Fruit fly (Drosophila melanogaster) whole organism, embryonic: ENCODE data around the gene Cad88C.
A peak's percentile ranks its signal among the peaks of the same experiment; 100 is the strongest.

Experiments
- Abd-B ChIP-seq: fragments of 200-800 bp; sonication (Bioruptor generic); optimal IDR thresholded peaks from 2 replicates; lab custom pipeline; 2018; ENCODE audit warnings: missing biosample characterization, mild to moderate bottlenecking, missing genetic modification characterization, moderate library complexity
- Adf1 ChIP-seq: fragments of 200-800 bp; sonication (Bioruptor generic); IDR thresholded peaks from 2 replicates; pipeline ENCODE4 v1.3.6; 2022; ENCODE audit warnings: missing biosample characterization, missing genetic modification characterization
- Atf6 ChIP-seq: fragments of 200-800 bp; sonication (Bioruptor generic); IDR thresholded peaks from 2 replicates; pipeline ENCODE4 v1.3.6; 2022; ENCODE audit warnings: missing biosample characterization, missing genetic modification characterization
- Blimp-1 ChIP-seq: fragments of 200-800 bp; sonication (Bioruptor generic); optimal IDR thresholded peaks from 3 replicates; lab custom pipeline; 2018; ENCODE audit warnings: missing biosample characterization, missing genetic modification characterization, mild to moderate bottlenecking, moderate library complexity, missing genetic modification reagents
- Bteb2 ChIP-seq: fragments of 200-800 bp; sonication (Bioruptor generic); optimal IDR thresholded peaks from 2 replicates; lab custom pipeline; 2016; ENCODE audit warnings: missing biosample characterization, missing genetic modification characterization
- CG10431 ChIP-seq: fragments of 200-800 bp; sonication (Bioruptor generic); optimal IDR thresholded peaks from 3 replicates; lab custom pipeline; 2018; ENCODE audit warnings: missing biosample characterization, mild to moderate bottlenecking, missing genetic modification characterization
- CG11560 ChIP-seq: fragments of 200-800 bp; sonication (Bioruptor generic); IDR thresholded peaks from 3 replicates; pipeline ENCODE4 v1.3.6; 2022; ENCODE audit warnings: missing biosample characterization, missing genetic modification characterization
- CG12155 ChIP-seq: fragments of 200-800 bp; sonication (Bioruptor generic); optimal IDR thresholded peaks from 3 replicates; lab custom pipeline; 2016; ENCODE audit warnings: missing biosample characterization, missing genetic modification characterization
- CG12744 ChIP-seq: fragments of 200-800 bp; sonication (Bioruptor generic); optimal IDR thresholded peaks from 2 replicates; lab custom pipeline; 2016; ENCODE audit warnings: missing biosample characterization, missing genetic modification characterization
- CG12942 ChIP-seq: fragments of 200-800 bp; sonication (Bioruptor generic); optimal IDR thresholded peaks from 3 replicates; lab custom pipeline; 2016; ENCODE audit warnings: missing biosample characterization, missing genetic modification characterization
- CG13296 ChIP-seq: fragments of 200-800 bp; sonication (Bioruptor generic); optimal IDR thresholded peaks from 3 replicates; lab custom pipeline; 2018; ENCODE audit warnings: missing biosample characterization, mild to moderate bottlenecking, missing genetic modification characterization
- CG14965 ChIP-seq: fragments of 200-800 bp; sonication (Bioruptor generic); optimal IDR thresholded peaks from 2 replicates; lab custom pipeline; 2016; ENCODE audit warnings: missing biosample characterization, missing genetic modification characterization, borderline replicate concordance
- CG15011 ChIP-seq: fragments of 200-800 bp; sonication (Bioruptor generic); optimal IDR thresholded peaks from 3 replicates; lab custom pipeline; 2018; ENCODE audit warnings: missing biosample characterization, mild to moderate bottlenecking, missing genetic modification characterization
- CG18011 ChIP-seq: fragments of 200-800 bp; sonication (Bioruptor generic); optimal IDR thresholded peaks from 2 replicates; lab custom pipeline; 2017; ENCODE audit warnings: missing biosample characterization, missing genetic modification characterization, mild to moderate bottlenecking, moderate library complexity, missing genotype
- CG18619 ChIP-seq: fragments of 200-800 bp; sonication (Bioruptor generic); optimal IDR thresholded peaks from 3 replicates; lab custom pipeline; 2017; ENCODE audit warnings: missing biosample characterization, mild to moderate bottlenecking, missing genetic modification characterization
- CG18764 ChIP-seq: fragments of 200-800 bp; sonication (Bioruptor generic); optimal IDR thresholded peaks from 3 replicates; lab custom pipeline; 2016; ENCODE audit warnings: missing biosample characterization, missing genetic modification characterization
- CG2202 ChIP-seq: fragments of 200-800 bp; sonication (Bioruptor generic); optimal IDR thresholded peaks from 2 replicates; lab custom pipeline; 2018; ENCODE audit warnings: missing biosample characterization, mild to moderate bottlenecking, missing genetic modification characterization
- CG2678 ChIP-seq: fragments of 200-800 bp; sonication (Bioruptor generic); optimal IDR thresholded peaks from 3 replicates; lab custom pipeline; 2019; ENCODE audit warnings: missing biosample characterization, mild to moderate bottlenecking, missing genetic modification characterization, moderate library complexity
- CG43689 ChIP-seq: fragments of 200-800 bp; sonication (Bioruptor generic); IDR thresholded peaks from 2 replicates; pipeline ENCODE4 v1.3.6; 2022; ENCODE audit warnings: missing biosample characterization, missing genetic modification characterization
- CG4404 ChIP-seq: fragments of 200-800 bp; sonication (Bioruptor generic); IDR thresholded peaks from 2 replicates; pipeline ENCODE4 v1.3.6; 2022; ENCODE audit warnings: missing biosample characterization, missing genetic modification characterization
- CG6765 ChIP-seq: fragments of 200-800 bp; sonication (Bioruptor generic); optimal IDR thresholded peaks from 3 replicates; lab custom pipeline; 2017; ENCODE audit warnings: missing biosample characterization, mild to moderate bottlenecking, missing genetic modification characterization
- D19B ChIP-seq: fragments of 200-800 bp; sonication (Bioruptor generic); optimal IDR thresholded peaks from 2 replicates; lab custom pipeline; 2017; ENCODE audit warnings: missing biosample characterization, mild to moderate bottlenecking, missing genetic modification characterization
- Dll ChIP-seq: fragments of 200-800 bp; sonication (Bioruptor generic); IDR thresholded peaks from 4 replicates; pipeline ENCODE4 v1.3.6; 2022; ENCODE audit warnings: missing biosample characterization, missing genetic modification characterization; ENCODE audit not compliant: partially characterized antibody
- Drgx ChIP-seq: fragments of 200-800 bp; sonication (Bioruptor generic); IDR thresholded peaks from 2 replicates; pipeline ENCODE4 v1.3.6; 2022; ENCODE audit warnings: missing biosample characterization, missing genetic modification characterization
- ERR ChIP-seq: fragments of 200-800 bp; sonication (Bioruptor generic); optimal IDR thresholded peaks from 2 replicates; lab custom pipeline; 2016; ENCODE audit warnings: missing biosample characterization, missing genetic modification characterization
- Ets65A ChIP-seq: fragments of 200-800 bp; sonication (Bioruptor generic); peaks from one replicate; lab custom pipeline; 2016; ENCODE audit warnings: missing biosample characterization, missing genetic modification characterization
- Rfx ChIP-seq: fragments of 200-800 bp; sonication (Bioruptor generic); IDR thresholded peaks from 2 replicates; pipeline ENCODE4 v1.3.6; 2022; ENCODE audit warnings: missing biosample characterization, missing genetic modification characterization
- Tbp ChIP-seq: fragments of >200 bp; optimal IDR thresholded peaks from 2 replicates; lab custom pipeline; 2018; ENCODE audit warnings: missing biosample characterization, missing genetic modification characterization
- Xbp1 ChIP-seq: fragments of 200-800 bp; sonication (Bioruptor generic); optimal IDR thresholded peaks from 3 replicates; lab custom pipeline; 2016; ENCODE audit warnings: missing biosample characterization, mild to moderate bottlenecking, missing genetic modification characterization
- abd-A ChIP-seq: fragments of 200-800 bp; sonication (Bioruptor generic); optimal IDR thresholded peaks from 3 replicates; lab custom pipeline; 2019; ENCODE audit warnings: missing biosample characterization, mild to moderate bottlenecking, missing genetic modification characterization, moderate library complexity
- cg ChIP-seq: fragments of 200-800 bp; sonication (Bioruptor generic); optimal IDR thresholded peaks from 3 replicates; lab custom pipeline; 2019; ENCODE audit warnings: missing biosample characterization, mild to moderate bottlenecking, missing genetic modification characterization, moderate library complexity
- da ChIP-seq: fragments of 200-800 bp; sonication (Bioruptor generic); optimal IDR thresholded peaks from 2 replicates; lab custom pipeline; 2016; ENCODE audit warnings: missing biosample characterization, missing genetic modification characterization
- danr ChIP-seq: fragments of 200-800 bp; sonication (Bioruptor generic); IDR thresholded peaks from 2 replicates; pipeline ENCODE4 v1.3.6; 2022; ENCODE audit warnings: missing biosample characterization, missing genetic modification characterization
- emc ChIP-seq: fragments of 200-800 bp; sonication (Bioruptor generic); optimal IDR thresholded peaks from 2 replicates; lab custom pipeline; 2016; ENCODE audit warnings: missing biosample characterization, missing genetic modification characterization
- grau ChIP-seq: fragments of 200-800 bp; optimal IDR thresholded peaks from 3 replicates; lab custom pipeline; 2019; ENCODE audit warnings: missing biosample characterization, mild to moderate bottlenecking, missing genetic modification characterization, moderate library complexity
- lab ChIP-seq: fragments of 200-800 bp; sonication (Bioruptor generic); optimal IDR thresholded peaks from 3 replicates; lab custom pipeline; 2017; ENCODE audit warnings: missing biosample characterization, missing genetic modification characterization, mild to moderate bottlenecking, moderate library complexity, missing genetic modification reagents
- lmd ChIP-seq: fragments of 200-800 bp; sonication (Bioruptor generic); IDR thresholded peaks from 2 replicates; pipeline ENCODE4 v1.3.6; 2022; ENCODE audit warnings: missing biosample characterization, missing genetic modification characterization
- luna ChIP-seq: fragments of 200-800 bp; sonication (Bioruptor generic); optimal IDR thresholded peaks from 2 replicates; lab custom pipeline; 2016; ENCODE audit warnings: missing biosample characterization, missing genetic modification characterization
- maf-S ChIP-seq: fragments of 200-800 bp; sonication (Bioruptor generic); optimal IDR thresholded peaks from 2 replicates; lab custom pipeline; 2016; ENCODE audit warnings: missing biosample characterization, missing genetic modification characterization
- nerfin-1 ChIP-seq: fragments of 200-800 bp; sonication (Bioruptor generic); optimal IDR thresholded peaks from 3 replicates; lab custom pipeline; 2019; ENCODE audit warnings: missing biosample characterization, mild to moderate bottlenecking, missing genetic modification characterization, moderate library complexity
- nom ChIP-seq: fragments of 200-800 bp; sonication (Bioruptor generic); optimal IDR thresholded peaks from 2 replicates; lab custom pipeline; 2017; ENCODE audit warnings: missing biosample characterization, missing genetic modification characterization, mild to moderate bottlenecking, moderate library complexity, missing genetic modification reagents
- run ChIP-seq: fragments of 200-800 bp; sonication (Bioruptor generic); optimal IDR thresholded peaks from 3 replicates; lab custom pipeline; 2018; ENCODE audit warnings: missing biosample characterization, mild to moderate bottlenecking, missing genetic modification characterization
- sens ChIP-seq: fragments of 200-800 bp; sonication (Bioruptor generic); peaks from one replicate; lab custom pipeline; 2016; ENCODE audit warnings: missing biosample characterization, missing genetic modification characterization
- sob ChIP-seq: fragments of 200-800 bp; sonication (Bioruptor generic); IDR thresholded peaks from 2 replicates; pipeline ENCODE4 v1.3.6; 2022; ENCODE audit warnings: missing biosample characterization, missing genetic modification characterization
- sqz ChIP-seq: fragments of 200-800 bp; sonication (Bioruptor generic); optimal IDR thresholded peaks from 3 replicates; lab custom pipeline; 2018; ENCODE audit warnings: missing biosample characterization, mild to moderate bottlenecking, missing genetic modification characterization
- ssp ChIP-seq: fragments of 200-800 bp; sonication (Bioruptor generic); IDR thresholded peaks from 2 replicates; pipeline ENCODE4 v1.3.6; 2022; ENCODE audit warnings: missing biosample characterization, missing genetic modification characterization
- stwl ChIP-seq: fragments of 200-800 bp; sonication (Bioruptor generic); optimal IDR thresholded peaks from 3 replicates; lab custom pipeline; 2018; ENCODE audit warnings: missing biosample characterization, mild to moderate bottlenecking, missing genetic modification characterization, moderate library complexity
- tgo ChIP-seq: fragments of 200-800 bp; sonication (Bioruptor generic); IDR thresholded peaks from 3 replicates; pipeline ENCODE4 v1.3.6; 2022; ENCODE audit warnings: missing biosample characterization, missing genetic modification characterization
- vnd ChIP-seq: fragments of 200-800 bp; sonication (Bioruptor generic); IDR thresholded peaks from 3 replicates; pipeline ENCODE4 v1.3.6; 2022; ENCODE audit warnings: missing biosample characterization, missing genetic modification characterization; ENCODE audit not compliant: partially characterized antibody

Cad88C gene

DNA sequence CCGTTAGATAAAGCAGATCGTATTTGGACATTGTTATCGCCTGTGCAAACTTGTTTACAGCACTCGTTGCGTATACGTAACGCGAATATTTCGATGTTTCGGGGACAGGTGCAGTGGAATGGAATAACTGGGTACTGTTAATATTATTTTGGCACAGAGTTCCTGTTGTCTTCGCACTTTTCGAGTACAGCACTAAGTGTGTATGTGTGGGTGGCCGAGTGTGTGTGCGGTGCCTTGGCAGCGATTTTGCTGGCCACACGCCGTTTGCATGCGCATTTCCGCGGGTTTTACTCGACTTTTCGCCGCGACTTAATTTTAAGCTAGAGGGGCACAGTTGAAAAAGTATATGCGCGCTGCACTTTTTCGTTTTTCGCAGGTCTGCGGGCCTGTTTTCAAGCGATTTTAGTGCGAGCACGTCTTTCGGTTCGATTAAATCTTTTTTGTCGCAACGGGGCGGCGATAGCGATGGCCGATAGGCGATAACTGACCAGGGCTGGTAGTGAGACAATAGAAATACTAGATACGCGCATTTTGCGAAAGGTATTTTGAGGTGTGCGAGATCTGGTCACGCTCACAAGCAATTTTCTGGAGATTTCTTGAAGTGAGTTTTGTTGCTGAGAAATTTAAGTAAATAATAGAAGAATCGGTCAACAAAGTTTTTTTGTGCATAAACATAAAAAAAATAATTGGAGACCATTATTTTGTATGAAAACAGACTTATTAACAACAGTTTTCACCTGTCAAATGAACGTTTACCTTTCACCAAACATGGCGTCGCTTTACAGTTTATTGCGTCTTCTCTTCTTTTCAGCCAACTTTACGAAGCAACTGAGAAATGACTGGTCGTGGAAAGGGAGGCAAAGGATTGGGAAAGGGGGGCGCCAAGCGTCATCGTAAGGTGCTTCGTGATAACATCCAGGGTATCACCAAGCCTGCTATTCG is 4.8 kb upstream of the Cad88C start, which contains the start of the genes put and His4r (continued):
- TF ChIP-seq CG12744, result no peak
- TF ChIP-seq da, result no peak
- peak; percentile 93 for TF ChIP-seq sens
- peak; percentile 47; the same call in 1 of the 2 replicates for TF ChIP-seq Rfx (GFP tag; lab: Robert Waterston, UW)
- TF ChIP-seq emc (GFP tag; lab: Kevin White, UChicago), result no peak
- no peak for TF ChIP-seq CG14965 (GFP tag; lab: Kevin White, UChicago)
- no peak for TF ChIP-seq vnd (GFP tag; lab: Robert Waterston, UW)
- TF ChIP-seq Atf6 (GFP tag; lab: Robert Waterston, UW), result no peak
- peak; percentile 4 for TF ChIP-seq CG18764 (GFP tag; lab: Kevin White, UChicago)
- TF ChIP-seq Ets65A (GFP tag; lab: Kevin White, UChicago), result peak; percentile 78
- no peak for TF ChIP-seq CG11560
- peak; percentile 70 for TF ChIP-seq stwl (tag; lab: Kevin White, UChicago)
- peak; percentile 84 for TF ChIP-seq cg (GFP tag; lab: Kevin White, UChicago)
- peak; percentile 10 for TF ChIP-seq CG6765 (GFP tag; lab: Kevin White, UChicago)
- TF ChIP-seq luna (GFP tag; lab: Kevin White, UChicago), result no peak
- TF ChIP-seq sob (GFP tag; lab: Robert Waterston, UW), result peak; percentile 56
- TF ChIP-seq CG18011, result no peak
- TF ChIP-seq lmd (GFP tag; lab: Robert Waterston, UW), result no peak
- TF ChIP-seq Dll, result peak; percentile 42; the same call in 1 of the 4 replicates
- no peak for TF ChIP-seq run (tag; lab: Kevin White, UChicago)
- no peak for TF ChIP-seq CG12155 (GFP tag; lab: Kevin White, UChicago)
- TF ChIP-seq tgo (GFP tag; lab: Robert Waterston, UW), result no peak
- TF ChIP-seq CG13296 (GFP tag; lab: Kevin White, UChicago), result no peak
- TF ChIP-seq CG2202 (tag; lab: Kevin White, UChicago), result peak; percentile 14
- TF ChIP-seq Abd-B (GFP tag; lab: Kevin White, UChicago), result no peak
- peak; percentile 47 for TF ChIP-seq nom (GFP tag; lab: Kevin White, UChicago)
- no peak for TF ChIP-seq CG18619 (GFP tag; lab: Kevin White, UChicago)
- no peak for TF ChIP-seq Adf1 (GFP tag; lab: Robert Waterston, UW)
- no peak for TF ChIP-seq lab
- peak; percentile 47 for TF ChIP-seq sqz (GFP tag; lab: Kevin White, UChicago)
- no peak for TF ChIP-seq Blimp-1 (GFP tag; lab: Kevin White, UChicago)
- TF ChIP-seq danr (GFP tag; lab: Robert Waterston, UW), result no peak
- no peak for TF ChIP-seq CG2678
- no peak for TF ChIP-seq CG43689 (GFP tag; lab: Robert Waterston, UW)
- TF ChIP-seq abd-A (tag; lab: Kevin White, UChicago), result no peak
- TF ChIP-seq ssp (GFP tag; lab: Robert Waterston, UW), result 0 out of 2 replicates have a peak, but pooled peaks have one; percentile 9
- TF ChIP-seq Xbp1 (GFP tag; lab: Kevin White, UChicago), result peak; percentile 21
- no peak for TF ChIP-seq CG4404 (GFP tag; lab: Robert Waterston, UW)
- TF ChIP-seq Drgx (GFP tag; lab: Robert Waterston, UW), result no peak
- no peak for TF ChIP-seq CG12942
- peak; percentile 71 for TF ChIP-seq CG10431 (GFP tag; lab: Kevin White, UChicago)
- no peak for TF ChIP-seq maf-S (GFP tag; lab: Kevin White, UChicago)
- TF ChIP-seq grau (tag; lab: Kevin White, UChicago), result peak; percentile 14
- peak; percentile 28 for TF ChIP-seq nerfin-1 (tag; lab: Kevin White, UChicago)
- no peak for TF ChIP-seq CG15011 (GFP tag; lab: Kevin White, UChicago)
- peak; percentile 12 for TF ChIP-seq Bteb2 (GFP tag; lab: Kevin White, UChicago)
- no peak for TF ChIP-seq Tbp (GFP tag; lab: Kevin White, UChicago)
- TF ChIP-seq ERR, result peak; percentile 31
- TF ChIP-seq D19B, result peak; percentile 74
